Worm (Caenorhabditis elegans): ENCODE results near the gene C55C3.4.

ce11 chrIV:5658897-5659296 is 19.0 kb downstream of the C55C3.4 start:
- TF ChIP-seq T22C8.4 (GFP tag; IDR thresholded peaks at IDR 0.05) (no peak), ztf-23 (GFP tag; IDR thresholded peaks at IDR 0.05) (no peak), ztf-29 (GFP tag; IDR thresholded peaks at IDR 0.05) (no peak), cog-1 (tag; optimal IDR thresholded peaks at IDR 0.05) (no peak)
